Worm (Caenorhabditis elegans) whole organism, young adult: Measurements from ENCODE around the gene T03G11.10.

Source experiments
- B0035.1 ChIP-seq: sonication (generic microtip); optimal IDR thresholded peaks from 2 replicates; lab custom pipeline; 2016; ENCODE audit warnings: missing genetic modification characterization, mild to moderate bottlenecking, missing compliant biosample characterization, missing genotype, missing genetic modification reagents
- egl-44 ChIP-seq: fragments of 200-800 bp; sonication (Bioruptor generic); IDR thresholded peaks from 2 replicates; pipeline ENCODE4 v1.3.6; 2022; ENCODE audit warnings: missing genetic modification reagents, missing genetic modification characterization, missing compliant biosample characterization
- gei-17 ChIP-seq: fragments of 200-800 bp; sonication (Bioruptor generic); optimal IDR thresholded peaks from 2 replicates; lab custom pipeline; 2018; ENCODE audit warnings: mild to moderate bottlenecking, missing genetic modification characterization, missing compliant biosample characterization
- nhr-27 ChIP-seq: fragments of 200-800 bp; sonication (Bioruptor generic); optimal IDR thresholded peaks from 2 replicates; lab custom pipeline; 2018; ENCODE audit warnings: mild to moderate bottlenecking, missing genetic modification characterization, moderate library complexity, missing compliant biosample characterization
- nhr-90 ChIP-seq: sonication (generic microtip); optimal IDR thresholded peaks from 2 replicates; lab custom pipeline; 2016; ENCODE audit warnings: missing genotype, mild to moderate bottlenecking, missing genetic modification characterization, missing compliant biosample characterization
- unc-62 ChIP-seq: fragments of 150-350 bp; optimal IDR thresholded peaks from 2 replicates; lab custom pipeline; 2014; ENCODE audit warnings: missing biosample characterization, missing genetic modification reagents, missing genetic modification characterization

- TF ChIP-seq gei-17 (no peak), egl-44 (GFP tag; lab: Robert Waterston, UW) (no peak), nhr-90 (tag; lab: Kevin White, UChicago) (no peak), B0035.1 (tag; lab: Kevin White, UChicago) (no peak), nhr-27 (no peak), unc-62 (GFP tag; lab: Kevin White, UChicago) (no peak)
Observed at ce11 chrX:5208326-5208725, 37.3 kb upstream of the T03G11.10 start.
